Fruit fly (Drosophila melanogaster): ENCODE results near the gene CG42729.

dm6 chr3L:15544455-15545415, 17.4 kb upstream of the CG42729 start:
- no peak for TF ChIP-seq CTCF (optimal IDR thresholded peaks at IDR 0.05)
- TF ChIP-seq CG8478 (optimal IDR thresholded peaks at IDR 0.05) = no peak

Measured in S2 (cell line).